Worm (Caenorhabditis elegans) whole organism, L3 larva: ENCODE data around the gene irld-3.

ENCODE experiments used
- daf-12 ChIP-seq: fragments of 150-350 bp; optimal IDR thresholded peaks from 2 replicates; lab custom pipeline; 2014; ENCODE audit warnings: missing biosample characterization, missing genetic modification reagents, missing genetic modification characterization
- egl-27 ChIP-seq: sonication (generic microtip); optimal IDR thresholded peaks from 4 replicates; lab custom pipeline; 2017; ENCODE audit warnings: missing biosample characterization, missing genetic modification reagents, missing genetic modification characterization

- TF ChIP-seq daf-12 (no peak), egl-27 (no peak)
Measured at ce11 chrV:3122403-3122802, 16.0 kb downstream of the irld-3 start.
